Worm (Caenorhabditis elegans) whole organism, mixed stage, embryonic: ENCODE results near the gene srh-15.

ENCODE experiments used
- bed-3 ChIP-seq: fragments of 200-800 bp; sonication (Bioruptor generic); optimal IDR thresholded peaks from 3 replicates; lab custom pipeline; 2018; ENCODE audit warnings: mild to moderate bottlenecking, missing genetic modification characterization, moderate library complexity, missing compliant biosample characterization
- blmp-1 ChIP-seq: fragments of 150-350 bp; optimal IDR thresholded peaks from 2 replicates; lab custom pipeline; 2014; ENCODE audit warnings: missing biosample characterization, missing genetic modification characterization
- ceh-39 ChIP-seq: fragments of 150-350 bp; optimal IDR thresholded peaks from 2 replicates; lab custom pipeline; 2014; ENCODE audit warnings: missing biosample characterization, missing genetic modification characterization
- ceh-43 ChIP-seq: fragments of 200-800 bp; sonication (Bioruptor generic); optimal IDR thresholded peaks from 2 replicates; lab custom pipeline; 2018; ENCODE audit warnings: mild to moderate bottlenecking, missing genetic modification characterization, moderate library complexity, missing compliant biosample characterization
- ceh-83 ChIP-seq: fragments of 200-800 bp; sonication (Bioruptor generic); optimal IDR thresholded peaks from 2 replicates; lab custom pipeline; 2018; ENCODE audit warnings: mild to moderate bottlenecking, missing genetic modification characterization, missing compliant biosample characterization
- ces-1 ChIP-seq: fragments of 150-350 bp; optimal IDR thresholded peaks from 2 replicates; lab custom pipeline; 2014; ENCODE audit warnings: missing biosample characterization, missing genetic modification reagents, missing genetic modification characterization
- cnd-1 ChIP-seq: fragments of 200-800 bp; sonication (Bioruptor generic); optimal IDR thresholded peaks from 2 replicates; lab custom pipeline; 2018; ENCODE audit warnings: mild to moderate bottlenecking, missing genetic modification characterization, missing compliant biosample characterization
- drap-1 ChIP-seq: fragments of 200-800 bp; sonication (Bioruptor generic); optimal IDR thresholded peaks from 3 replicates; lab custom pipeline; 2018; ENCODE audit warnings: mild to moderate bottlenecking, missing genetic modification characterization, missing compliant biosample characterization
- elt-1 ChIP-seq: sonication (generic microtip); optimal IDR thresholded peaks from 2 replicates; lab custom pipeline; 2017; ENCODE audit warnings: missing genetic modification characterization, mild to moderate bottlenecking, missing compliant biosample characterization, antibody characterized with exemption, moderate library complexity, borderline replicate concordance; ENCODE audit not compliant: insufficient read depth
- elt-3 ChIP-seq: fragments of 150-350 bp; optimal IDR thresholded peaks from 2 replicates; lab custom pipeline; 2014; ENCODE audit warnings: missing biosample characterization, missing genetic modification characterization
- flh-1 ChIP-seq: fragments of 200-800 bp; sonication (Bioruptor generic); optimal IDR thresholded peaks from 2 replicates; lab custom pipeline; 2018; ENCODE audit warnings: mild to moderate bottlenecking, missing genetic modification characterization, moderate library complexity, missing compliant biosample characterization
- ham-2 ChIP-seq: fragments of 200-800 bp; sonication (Bioruptor generic); optimal IDR thresholded peaks from 2 replicates; lab custom pipeline; 2018; ENCODE audit warnings: mild to moderate bottlenecking, missing genetic modification characterization, missing compliant biosample characterization
- hlh-1 ChIP-seq: fragments of 150-350 bp; optimal IDR thresholded peaks from 2 replicates; lab custom pipeline; 2014; ENCODE audit warnings: missing biosample characterization, missing genetic modification reagents, missing genetic modification characterization
- lin-13 ChIP-seq: fragments of 150-350 bp; optimal IDR thresholded peaks from 2 replicates; lab custom pipeline; 2014; ENCODE audit warnings: missing biosample characterization, missing genetic modification characterization
- lin-32 ChIP-seq: fragments of 200-800 bp; sonication (Bioruptor generic); optimal IDR thresholded peaks from 2 replicates; lab custom pipeline; 2018; ENCODE audit warnings: mild to moderate bottlenecking, missing genetic modification characterization, missing compliant biosample characterization
- lsy-2 ChIP-seq: fragments of 150-350 bp; optimal IDR thresholded peaks from 2 replicates; lab custom pipeline; 2014; ENCODE audit warnings: missing biosample characterization, missing genetic modification characterization
- mab-5 ChIP-seq: fragments of 150-350 bp; optimal IDR thresholded peaks from 2 replicates; lab custom pipeline; 2014; ENCODE audit warnings: missing biosample characterization, missing genetic modification characterization
- mep-1 ChIP-seq: fragments of 150-350 bp; optimal IDR thresholded peaks from 2 replicates; lab custom pipeline; 2017; ENCODE audit warnings: missing biosample characterization, missing genetic modification reagents, missing genetic modification characterization, inconsistent platforms
- mls-2 ChIP-seq: sonication (generic microtip); optimal IDR thresholded peaks from 2 replicates; lab custom pipeline; 2016; ENCODE audit warnings: mild to moderate bottlenecking, missing genetic modification characterization, moderate library complexity, missing compliant biosample characterization
- nhr-12 ChIP-seq: fragments of 150-350 bp; optimal IDR thresholded peaks from 2 replicates; lab custom pipeline; 2014; ENCODE audit warnings: missing biosample characterization, missing genetic modification characterization
- nhr-2 ChIP-seq: fragments of 150-350 bp; optimal IDR thresholded peaks from 2 replicates; lab custom pipeline; 2014; ENCODE audit warnings: missing biosample characterization, missing genetic modification characterization
- nhr-76 ChIP-seq: sonication (generic microtip); optimal IDR thresholded peaks from 2 replicates; lab custom pipeline; 2017; ENCODE audit warnings: missing biosample characterization, missing genetic modification characterization
- pha-4 ChIP-seq: fragments of 150-350 bp; optimal IDR thresholded peaks from 2 replicates; lab custom pipeline; 2018; ENCODE audit warnings: missing biosample characterization, missing genetic modification reagents, missing genetic modification characterization
- sem-2 ChIP-seq: fragments of 200-800 bp; sonication (Bioruptor generic); optimal IDR thresholded peaks from 2 replicates; lab custom pipeline; 2018; ENCODE audit warnings: mild to moderate bottlenecking, missing genetic modification characterization, missing compliant biosample characterization
- snpc-4 ChIP-seq: fragments of 150-350 bp; optimal IDR thresholded peaks from 2 replicates; lab custom pipeline; 2014; ENCODE audit warnings: missing biosample characterization, missing genetic modification characterization
- sptf-1 ChIP-seq: sonication (generic microtip); optimal IDR thresholded peaks from 2 replicates; lab custom pipeline; 2017; ENCODE audit warnings: mild to moderate bottlenecking, missing genetic modification characterization, moderate library complexity, missing compliant biosample characterization
- tbx-8 ChIP-seq: fragments of 200-800 bp; sonication (Bioruptor generic); optimal IDR thresholded peaks from 2 replicates; lab custom pipeline; 2018; ENCODE audit warnings: mild to moderate bottlenecking, missing genetic modification characterization, moderate library complexity, missing compliant biosample characterization
- unc-120 ChIP-seq: sonication (generic microtip); optimal IDR thresholded peaks from 2 replicates; lab custom pipeline; 2017; ENCODE audit warnings: missing genetic modification characterization, missing compliant biosample characterization; ENCODE audit not compliant: poor library complexity, severe bottlenecking
- unc-62 ChIP-seq: fragments of 150-350 bp; optimal IDR thresholded peaks from 2 replicates; lab custom pipeline; 2014; ENCODE audit warnings: missing biosample characterization, missing genetic modification reagents, missing genetic modification characterization
- zip-8 ChIP-seq: fragments of 150-350 bp; optimal IDR thresholded peaks from 2 replicates; lab custom pipeline; 2014; ENCODE audit warnings: missing biosample characterization, missing genetic modification characterization
- ztf-11 ChIP-seq: fragments of 150-350 bp; optimal IDR thresholded peaks from 2 replicates; lab custom pipeline; 2014; ENCODE audit warnings: missing biosample characterization, missing genetic modification characterization

The srh-15 gene

DNA sequence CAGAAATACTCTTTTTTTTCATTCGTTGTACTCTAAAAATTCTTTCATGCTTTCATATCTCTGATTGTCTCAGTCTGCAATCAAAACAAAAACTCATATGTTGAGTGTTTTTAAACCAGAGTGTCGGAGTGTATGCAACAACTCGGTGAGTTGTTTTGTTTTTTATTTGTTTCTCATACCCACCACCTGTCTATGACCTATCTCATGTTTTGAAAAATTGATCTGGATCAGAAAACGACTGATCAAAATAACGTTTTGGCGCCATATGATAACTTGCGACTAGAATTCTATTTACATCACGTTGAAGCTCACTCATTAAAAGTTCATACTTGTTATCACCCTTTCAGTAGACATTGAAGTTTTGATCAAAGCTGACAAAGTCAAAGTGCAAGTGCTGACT lies 22.1 kb upstream of the srh-15 start:
- no peak for TF ChIP-seq pha-4 (tag; lab: Kevin White, UChicago)
- no peak for TF ChIP-seq snpc-4 (tag; lab: Kevin White, UChicago)
- no peak for TF ChIP-seq drap-1 (GFP tag; lab: Kevin White, UChicago)
- no peak for TF ChIP-seq unc-62 (GFP tag; lab: Kevin White, UChicago)
- no peak for TF ChIP-seq ceh-39 (tag; lab: Kevin White, UChicago)

DNA sequence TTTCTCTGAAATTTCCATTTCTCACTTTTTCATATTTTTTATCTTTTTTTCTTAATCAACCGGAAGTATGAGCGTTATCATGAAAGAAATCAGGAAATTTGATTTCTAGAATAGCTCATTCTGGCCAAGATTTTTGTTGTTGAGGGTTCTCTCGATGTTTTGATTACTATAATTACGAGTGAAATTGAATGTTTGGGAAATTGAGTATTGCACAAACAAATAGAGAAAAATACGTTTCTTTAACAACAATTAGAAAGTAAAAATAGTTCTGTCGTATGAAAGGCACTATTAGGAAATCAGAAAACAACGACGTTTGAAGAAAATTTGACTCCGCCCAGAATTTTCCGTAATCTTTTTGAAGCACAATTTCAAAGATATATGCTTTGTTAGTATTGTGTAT lies 21.4 kb upstream of the srh-15 start:
- TF ChIP-seq nhr-12 (tag; lab: Kevin White, UChicago) (no peak), ceh-39 (tag; lab: Kevin White, UChicago) (no peak), hlh-1 (no peak), tbx-8 (GFP tag; lab: Kevin White, UChicago) (no peak), zip-8 (tag; lab: Kevin White, UChicago) (no peak), drap-1 (GFP tag; lab: Kevin White, UChicago) (no peak), lin-13 (tag; lab: Kevin White, UChicago) (no peak), nhr-76 (tag; lab: Kevin White, UChicago) (no peak), sptf-1 (tag; lab: Kevin White, UChicago) (no peak), elt-1 (tag; lab: Kevin White, UChicago) (no peak), ces-1 (GFP tag; lab: Kevin White, UChicago) (no peak), pha-4 (tag; lab: Kevin White, UChicago) (no peak), lsy-2 (no peak), elt-3 (no peak)

ce11 chrV:13300492-13300891 lies 20.3 kb upstream of the srh-15 start:
- TF ChIP-seq sptf-1 (tag; lab: Kevin White, UChicago) = no peak
- no peak for TF ChIP-seq ceh-83 (GFP tag; lab: Kevin White, UChicago)
- TF ChIP-seq elt-1 (tag; lab: Kevin White, UChicago) = no peak
- TF ChIP-seq unc-62 (GFP tag; lab: Kevin White, UChicago) = no peak
- no peak for TF ChIP-seq tbx-8 (GFP tag; lab: Kevin White, UChicago)
- TF ChIP-seq snpc-4 (tag; lab: Kevin White, UChicago) = no peak
- TF ChIP-seq drap-1 (GFP tag; lab: Kevin White, UChicago) = no peak
- TF ChIP-seq nhr-2 (tag; lab: Kevin White, UChicago) = no peak
- TF ChIP-seq ceh-39 (tag; lab: Kevin White, UChicago) = no peak
- TF ChIP-seq mab-5 (tag; lab: Kevin White, UChicago) = no peak
- no peak for TF ChIP-seq ces-1 (GFP tag; lab: Kevin White, UChicago)
- TF ChIP-seq ztf-11 (tag; lab: Kevin White, UChicago) = no peak
- TF ChIP-seq mep-1 (tag; lab: Kevin White, UChicago) = no peak
- no peak for TF ChIP-seq lin-32 (GFP tag; lab: Kevin White, UChicago)
- no peak for TF ChIP-seq flh-1 (GFP tag; lab: Kevin White, UChicago)
- TF ChIP-seq mls-2 = no peak
- TF ChIP-seq, all 35 proteins: peak for 0

DNA sequence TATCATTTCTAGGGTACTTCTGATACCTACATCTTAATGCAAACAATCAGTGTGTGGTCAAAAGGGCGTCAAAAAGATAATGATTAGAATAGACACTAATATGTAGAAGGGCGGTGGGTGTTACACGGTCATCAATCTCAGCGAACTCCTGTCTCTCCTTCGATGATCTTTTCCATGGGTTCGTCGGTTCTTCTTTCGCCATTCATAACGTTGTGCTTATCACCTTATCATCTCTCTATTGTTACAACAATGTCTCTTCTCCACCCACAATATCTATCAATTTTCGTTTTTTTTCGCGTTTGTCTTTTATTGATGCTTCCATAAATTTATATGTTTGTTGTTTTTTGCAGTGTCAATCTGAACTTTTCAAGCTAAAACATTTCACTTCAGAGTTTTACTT lies 19.3 kb upstream of the srh-15 start, which contains the start of gene ceh-79:
ceh-79 (plus strand) TSS at position 391 of the 400 bp plus-strand sequence.
- no peak for TF ChIP-seq blmp-1 (tag; lab: Kevin White, UChicago)
- no peak for TF ChIP-seq bed-3 (GFP tag; lab: Kevin White, UChicago)
- no peak for TF ChIP-seq ceh-43
- TF ChIP-seq cnd-1 (tag; lab: Kevin White, UChicago) = no peak
- no peak for TF ChIP-seq snpc-4 (tag; lab: Kevin White, UChicago)
- no peak for TF ChIP-seq ceh-83 (GFP tag; lab: Kevin White, UChicago)
- no peak for TF ChIP-seq unc-120
- no peak for TF ChIP-seq sem-2 (GFP tag; lab: Kevin White, UChicago)
- no peak for TF ChIP-seq lin-13 (tag; lab: Kevin White, UChicago)
- TF ChIP-seq ham-2 (GFP tag; lab: Kevin White, UChicago) = no peak
- TF ChIP-seq sptf-1 (tag; lab: Kevin White, UChicago) = no peak
- no peak for TF ChIP-seq tbx-8 (GFP tag; lab: Kevin White, UChicago)
- TF ChIP-seq lsy-2 = no peak
- TF ChIP-seq mls-2 = no peak
